Fruit fly (Drosophila melanogaster): ENCODE results near the gene Alp1.

dm6 chr3L:21416921-21417447 lies 27.6 kb downstream of the Alp1 start:
- TF ChIP-seq CG1233 (GFP tag; optimal IDR thresholded peaks at IDR 0.05) (no peak), CG10209 (GFP tag; optimal IDR thresholded peaks at IDR 0.05) (no peak), org-1 (GFP tag; optimal IDR thresholded peaks at IDR 0.05) (no peak), CG7745 (tag; optimal IDR thresholded peaks at IDR 0.05) (no peak)

Data from whole organism, embryonic.